Worm (Caenorhabditis elegans) whole organism, L3 larva: ENCODE data around the gene clec-78.
A peak's percentile ranks its signal among the peaks of the same experiment; 100 is the strongest.

ENCODE experiments used
- ceh-28 ChIP-seq: fragments of 150-350 bp; optimal IDR thresholded peaks from 2 replicates; lab custom pipeline; 2014; ENCODE audit warnings: missing biosample characterization, missing genetic modification reagents, missing genetic modification characterization
- daf-12 ChIP-seq: fragments of 150-350 bp; optimal IDR thresholded peaks from 2 replicates; lab custom pipeline; 2014; ENCODE audit warnings: missing biosample characterization, missing genetic modification reagents, missing genetic modification characterization
- elt-2 ChIP-seq: sonication (generic microtip); optimal IDR thresholded peaks from 2 replicates; lab custom pipeline; 2016; ENCODE audit warnings: missing genetic modification reagents, mild to moderate bottlenecking, missing genetic modification characterization, missing compliant biosample characterization
- fkh-10 ChIP-seq: sonication (generic microtip); optimal IDR thresholded peaks from 2 replicates; lab custom pipeline; 2017; ENCODE audit warnings: missing biosample characterization, missing genetic modification reagents, missing genetic modification characterization
- hmg-11 ChIP-seq: sonication (generic microtip); optimal IDR thresholded peaks from 2 replicates; lab custom pipeline; 2016; ENCODE audit warnings: missing genetic modification characterization, missing compliant biosample characterization
- jun-1 ChIP-seq: fragments of 150-350 bp; optimal IDR thresholded peaks from 2 replicates; lab custom pipeline; 2014; ENCODE audit warnings: missing biosample characterization, missing genetic modification reagents, missing genetic modification characterization
- nhr-11 ChIP-seq: fragments of 150-350 bp; optimal IDR thresholded peaks from 2 replicates; lab custom pipeline; 2014; ENCODE audit warnings: missing biosample characterization, missing genetic modification characterization
- nhr-12 ChIP-seq: fragments of 150-350 bp; optimal IDR thresholded peaks from 2 replicates; lab custom pipeline; 2014; ENCODE audit warnings: missing biosample characterization, missing genetic modification characterization
- nhr-23 ChIP-seq: fragments of 150-350 bp; optimal IDR thresholded peaks from 2 replicates; lab custom pipeline; 2014; ENCODE audit warnings: missing biosample characterization, missing genetic modification reagents, missing genetic modification characterization
- nhr-25 ChIP-seq: sonication (generic microtip); optimal IDR thresholded peaks from 2 replicates; lab custom pipeline; 2017; ENCODE audit warnings: missing biosample characterization, missing genetic modification characterization
- nhr-77 ChIP-seq: fragments of 150-350 bp; optimal IDR thresholded peaks from 2 replicates; lab custom pipeline; 2014; ENCODE audit warnings: missing biosample characterization, missing genetic modification characterization
- pha-4 ChIP-seq: fragments of 150-350 bp; optimal IDR thresholded peaks from 2 replicates; lab custom pipeline; 2014; ENCODE audit warnings: missing biosample characterization, missing genetic modification reagents, missing genetic modification characterization
- ztf-11 ChIP-seq: fragments of 150-350 bp; optimal IDR thresholded peaks from 2 replicates; lab custom pipeline; 2014; ENCODE audit warnings: missing biosample characterization, missing genetic modification characterization
- ztf-4 ChIP-seq: fragments of 150-350 bp; optimal IDR thresholded peaks from 2 replicates; lab custom pipeline; 2014; ENCODE audit warnings: missing biosample characterization, missing genetic modification characterization

DNA sequence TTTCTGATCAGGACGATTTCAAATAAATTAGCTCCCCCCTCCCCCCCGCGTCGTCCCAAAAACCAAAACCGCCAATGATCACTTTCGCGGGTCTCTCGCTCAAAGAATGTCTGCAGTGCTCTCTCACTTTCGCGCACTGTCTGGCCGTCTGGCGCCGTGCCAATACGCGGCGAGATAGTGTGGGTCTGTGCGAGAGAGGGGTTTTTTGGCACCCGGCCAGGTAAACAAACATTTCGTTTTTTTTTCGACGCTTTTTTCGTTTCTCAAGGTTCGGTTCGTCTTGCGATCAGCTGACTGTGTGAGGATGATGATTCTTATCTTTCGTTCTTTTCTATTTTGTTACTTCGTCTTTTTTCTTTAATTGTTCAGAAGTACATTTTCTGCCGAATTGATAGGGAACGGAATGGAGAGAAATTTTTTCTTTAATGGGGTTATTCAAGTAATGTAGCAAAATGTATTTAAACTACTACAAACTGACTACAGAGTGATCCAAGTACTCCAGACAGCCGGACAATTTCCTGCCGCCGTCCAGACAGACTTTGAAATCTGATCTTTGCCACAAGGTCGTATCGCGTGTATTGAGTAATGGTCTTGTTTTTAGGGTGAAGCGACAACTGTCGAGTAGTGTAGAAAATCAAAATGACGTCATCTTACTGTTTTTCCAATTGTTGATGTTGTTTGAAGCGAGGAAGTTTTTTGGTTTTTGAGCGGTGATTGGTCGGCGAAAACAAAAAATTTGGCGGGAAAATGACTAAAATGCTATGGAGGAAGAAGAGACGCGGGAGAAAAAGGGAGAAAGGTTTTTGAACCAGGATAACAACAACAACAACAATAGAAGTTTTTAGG is 35.5 kb downstream of the clec-78 start:
- no peak for TF ChIP-seq fkh-10 (GFP tag; lab: Kevin White, UChicago)
- TF ChIP-seq nhr-11 (tag; lab: Kevin White, UChicago), result peak; percentile 17
- peak; percentile 63 for TF ChIP-seq nhr-25 (tag; lab: Kevin White, UChicago)
- TF ChIP-seq ceh-28 (tag; lab: Kevin White, UChicago), result peak; percentile 41
- peak; percentile 99 for TF ChIP-seq pha-4
- no peak for TF ChIP-seq nhr-12 (tag; lab: Kevin White, UChicago)
- no peak for TF ChIP-seq daf-12
- no peak for TF ChIP-seq ztf-11 (tag; lab: Kevin White, UChicago)
- TF ChIP-seq elt-2 (tag; lab: Kevin White, UChicago), result peak; percentile 88
- TF ChIP-seq nhr-23 (tag; lab: Kevin White, UChicago), result peak; percentile 47
- no peak for TF ChIP-seq nhr-77 (tag; lab: Kevin White, UChicago)
- no peak for TF ChIP-seq ztf-4
- TF ChIP-seq hmg-11 (tag; lab: Kevin White, UChicago), result peak; percentile 47
- peak; percentile 89 for TF ChIP-seq jun-1 (tag; lab: Kevin White, UChicago)
